Worm (Caenorhabditis elegans): Measurements from ENCODE around the gene R13A5.15.

Gene R13A5.15

DNA sequence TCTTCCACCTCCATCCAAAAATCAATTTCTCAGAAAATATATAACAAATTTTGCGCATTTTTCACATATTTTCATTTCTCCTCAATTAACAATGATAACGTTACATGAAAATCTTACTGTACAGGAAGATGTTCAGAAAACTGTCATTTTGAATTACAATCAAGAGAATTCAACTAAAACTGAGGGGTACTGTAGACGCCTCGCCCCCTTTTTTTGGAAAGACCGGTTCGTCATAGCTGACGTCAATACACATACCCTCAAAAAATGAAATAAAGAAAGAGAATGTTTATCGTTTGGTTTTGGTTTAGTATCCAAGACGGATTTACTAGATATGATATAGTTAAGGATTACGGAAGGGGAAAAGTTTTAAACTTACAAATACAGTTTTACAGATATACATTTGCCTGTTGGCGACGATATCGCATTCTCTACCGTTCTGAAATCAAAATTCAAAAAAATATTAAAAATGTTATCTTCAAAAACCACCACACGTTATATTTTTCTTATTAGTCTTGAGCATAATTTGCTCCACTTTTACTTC, 30.1 kb downstream of the R13A5.15 start:
- TF ChIP-seq sea-1 (GFP tag; conservative IDR thresholded peaks at IDR 0.05) (no peak), tbx-11 (GFP tag; IDR thresholded peaks at IDR 0.05) (no peak), flt-1 (GFP tag; IDR thresholded peaks at IDR 0.05) (no peak), ama-1 (optimal IDR thresholded peaks at IDR 0.05) (no peak), hmbx-1 (tag; optimal IDR thresholded peaks at IDR 0.05) (no peak), B0310.2 (tag; optimal IDR thresholded peaks at IDR 0.05) (no peak), pes-1 (GFP tag; IDR thresholded peaks at IDR 0.05) (no peak), tra-4 (tag; optimal IDR thresholded peaks at IDR 0.05) (no peak), ceh-13 (GFP tag; optimal IDR thresholded peaks at IDR 0.05) (no peak), F13C5.2 (tag; optimal IDR thresholded peaks at IDR 0.05) (no peak)

DNA sequence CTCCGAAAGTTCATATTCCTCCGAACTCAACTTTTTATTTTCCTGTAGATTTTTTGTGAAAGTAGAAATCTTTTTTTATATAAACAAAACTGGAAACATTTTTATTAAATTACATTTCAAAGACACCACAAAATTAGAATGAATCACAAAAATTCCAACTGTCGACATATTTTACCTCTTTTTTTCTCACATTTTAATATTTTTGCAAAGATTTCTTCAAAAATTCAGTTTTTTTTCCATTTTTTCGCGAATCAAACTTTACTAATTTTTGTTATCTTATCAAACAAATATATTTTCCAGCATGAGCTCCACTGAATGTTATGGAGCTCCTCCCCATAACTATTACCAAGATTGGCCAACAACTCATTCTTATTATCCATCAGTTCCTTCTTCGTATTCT, 32.8 kb downstream of the R13A5.15 start, which contains the start of gene ceh-13:
Gene ceh-13, plus strand, starts transcription at position 301 of the 400 bp plus-strand sequence.
- no peak for TF ChIP-seq pes-1 (GFP tag; IDR thresholded peaks at IDR 0.05)
- no peak for TF ChIP-seq tbx-11 (GFP tag; IDR thresholded peaks at IDR 0.05)
- no peak for TF ChIP-seq sea-1 (GFP tag; conservative IDR thresholded peaks at IDR 0.05)
- TF ChIP-seq ceh-36 (tag; optimal IDR thresholded peaks at IDR 0.05), result no peak
- TF ChIP-seq scrt-1 (GFP tag; IDR thresholded peaks at IDR 0.05), result no peak
- TF ChIP-seq aly-1 (tag; optimal IDR thresholded peaks at IDR 0.05), result no peak
- no peak for TF ChIP-seq hmg-4 (GFP tag; optimal IDR thresholded peaks at IDR 0.05)
- TF ChIP-seq tra-4 (tag; optimal IDR thresholded peaks at IDR 0.05), result no peak
- no peak for TF ChIP-seq ceh-13 (GFP tag; optimal IDR thresholded peaks at IDR 0.05)
- no peak for TF ChIP-seq hnd-1 (tag; optimal IDR thresholded peaks at IDR 0.05)
- no peak for TF ChIP-seq flt-1 (GFP tag; IDR thresholded peaks at IDR 0.05)
- no peak for TF ChIP-seq ama-1 (optimal IDR thresholded peaks at IDR 0.05)

DNA sequence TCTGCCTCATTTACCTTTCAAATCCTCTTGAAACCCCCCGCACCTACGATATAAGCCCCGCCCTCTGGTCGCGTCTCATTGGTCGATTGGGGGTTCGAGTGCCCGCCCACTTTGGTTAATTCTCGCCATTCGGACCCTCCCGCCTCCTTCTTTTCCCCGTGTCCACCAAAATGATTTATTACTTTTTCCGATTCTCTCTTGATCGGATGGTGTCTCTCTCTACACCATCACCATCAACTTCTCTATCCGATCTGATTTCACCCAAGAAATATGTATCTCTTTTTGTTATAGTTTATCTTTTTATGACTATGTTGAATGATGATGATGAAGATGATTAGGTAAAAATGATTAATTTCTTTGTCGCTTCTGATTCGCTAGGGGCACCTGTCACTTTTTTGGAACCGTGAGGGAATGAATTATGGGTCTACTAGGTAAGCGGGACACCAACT, 33.4 kb downstream of the R13A5.15 start:
- no peak for TF ChIP-seq tra-4 (tag; optimal IDR thresholded peaks at IDR 0.05)
- TF ChIP-seq tbx-11 (GFP tag; IDR thresholded peaks at IDR 0.05), result 0 out of 2 replicates have a peak, but pooled peaks have one; percentile 40
- TF ChIP-seq ets-7 (tag; optimal IDR thresholded peaks at IDR 0.05), result no peak
- peak; percentile 32 for TF ChIP-seq hmg-4 (GFP tag; optimal IDR thresholded peaks at IDR 0.05)
- no peak for TF ChIP-seq hmbx-1 (tag; optimal IDR thresholded peaks at IDR 0.05)
- TF ChIP-seq F13C5.2 (tag; optimal IDR thresholded peaks at IDR 0.05), result no peak
- TF ChIP-seq sea-1 (GFP tag; conservative IDR thresholded peaks at IDR 0.05), result 0 out of 2 replicates have a peak, but pooled peaks have one; percentile 45
- no peak for TF ChIP-seq ama-1 (optimal IDR thresholded peaks at IDR 0.05)
- no peak for TF ChIP-seq aly-1 (tag; optimal IDR thresholded peaks at IDR 0.05)
- TF ChIP-seq pes-1 (GFP tag; IDR thresholded peaks at IDR 0.05), result no peak
- TF ChIP-seq hnd-1 (tag; optimal IDR thresholded peaks at IDR 0.05), result no peak
- no peak for TF ChIP-seq flt-1 (GFP tag; IDR thresholded peaks at IDR 0.05)
- no peak for TF ChIP-seq tbx-37 (GFP tag; conservative IDR thresholded peaks at IDR 0.05)
- TF ChIP-seq B0310.2 (tag; optimal IDR thresholded peaks at IDR 0.05), result no peak
- TF ChIP-seq ceh-36 (tag; optimal IDR thresholded peaks at IDR 0.05), result no peak
- peak; percentile 61 for TF ChIP-seq ceh-13 (GFP tag; optimal IDR thresholded peaks at IDR 0.05)
- TF ChIP-seq scrt-1 (GFP tag; IDR thresholded peaks at IDR 0.05), result no peak

DNA sequence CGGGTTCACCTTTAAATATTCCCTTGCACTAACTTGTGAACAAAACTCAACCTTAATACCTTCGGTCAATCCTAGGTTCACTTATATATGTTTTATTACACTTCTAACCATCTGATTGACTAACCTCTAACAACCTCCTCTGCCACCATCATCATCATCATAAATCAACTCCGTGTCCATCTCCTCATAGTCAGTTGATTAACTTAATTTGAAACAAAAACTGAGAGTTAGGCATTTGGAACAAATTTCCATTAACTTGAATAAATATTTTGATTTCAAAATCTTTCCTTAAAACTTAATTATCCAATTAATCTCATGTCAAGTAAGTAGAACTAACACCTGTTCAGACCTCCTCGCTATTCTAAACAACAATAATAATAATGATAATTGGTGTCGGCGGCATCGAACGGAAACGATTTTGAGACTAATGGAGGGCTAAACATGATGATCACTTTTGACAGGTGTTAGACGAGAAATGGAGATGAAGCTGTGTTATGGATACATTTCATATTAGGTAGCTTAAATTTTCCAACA, 34.4 kb downstream of the R13A5.15 start:
- no peak for TF ChIP-seq hmg-4 (GFP tag; optimal IDR thresholded peaks at IDR 0.05)

DNA sequence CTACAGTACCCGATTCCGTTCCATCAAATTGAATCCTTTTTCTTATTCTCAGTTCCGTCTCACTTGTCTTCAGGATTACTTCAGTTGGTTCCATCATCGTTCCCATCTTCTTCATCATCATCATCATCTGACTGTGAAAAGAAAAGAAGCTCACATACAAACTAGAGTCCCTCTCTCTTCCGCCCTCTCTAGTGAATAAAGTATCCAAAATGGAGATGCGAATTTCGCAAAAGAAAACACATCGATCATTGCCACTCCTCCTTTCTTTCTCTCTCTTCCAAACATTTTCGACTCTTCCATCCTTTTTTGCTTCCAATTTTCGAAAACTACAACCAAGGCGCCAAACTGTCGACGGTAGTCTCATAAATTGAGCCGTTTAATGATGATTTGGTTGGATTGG, 35.3 kb downstream of the R13A5.15 start:
- TF ChIP-seq F13C5.2 (tag; optimal IDR thresholded peaks at IDR 0.05), result no peak
- no peak for TF ChIP-seq ceh-13 (GFP tag; optimal IDR thresholded peaks at IDR 0.05)
- no peak for TF ChIP-seq flt-1 (GFP tag; IDR thresholded peaks at IDR 0.05)
- TF ChIP-seq hmg-4 (GFP tag; optimal IDR thresholded peaks at IDR 0.05), result no peak
- no peak for TF ChIP-seq tra-4 (tag; optimal IDR thresholded peaks at IDR 0.05)
- no peak for TF ChIP-seq tbx-37 (GFP tag; conservative IDR thresholded peaks at IDR 0.05)

DNA sequence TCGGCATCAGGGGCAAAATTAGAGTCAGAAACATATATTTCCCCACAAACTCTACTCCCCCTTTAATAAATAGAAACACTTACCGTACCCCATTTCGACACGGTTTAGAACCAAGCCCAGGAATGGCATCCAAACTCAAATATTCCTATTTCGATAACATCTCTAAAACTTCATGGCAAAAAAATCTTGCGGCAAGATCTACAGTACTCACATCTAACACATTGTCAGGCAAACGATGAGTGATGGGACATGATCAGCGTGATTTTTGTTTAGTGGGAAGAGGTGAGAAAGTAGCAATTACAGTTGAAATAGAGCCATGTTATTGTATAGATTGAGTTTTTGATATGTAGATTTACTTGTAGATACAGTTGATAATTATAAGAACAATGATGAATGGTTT, 37.1 kb downstream of the R13A5.15 start:
- no peak for TF ChIP-seq hmbx-1 (tag; optimal IDR thresholded peaks at IDR 0.05)
- TF ChIP-seq ceh-13 (GFP tag; optimal IDR thresholded peaks at IDR 0.05), result peak; percentile 13

DNA sequence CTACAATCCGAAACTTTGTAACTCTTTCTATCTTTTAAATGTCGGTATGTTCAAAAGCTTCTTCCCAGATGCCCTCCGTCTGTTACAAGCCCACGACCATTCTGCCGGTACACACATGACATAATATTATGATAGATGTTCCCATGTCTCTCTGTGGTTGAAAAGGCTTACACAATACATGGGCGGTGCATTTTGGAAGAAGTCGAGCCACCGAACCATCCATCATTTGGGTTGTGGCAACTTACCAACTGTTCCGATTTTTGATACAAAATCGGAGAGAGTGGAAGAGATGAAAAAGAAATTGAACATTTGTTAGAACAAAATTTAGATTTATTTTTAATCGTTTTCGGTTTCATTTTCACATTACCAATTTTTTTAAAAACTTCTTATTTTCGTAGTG, 39.2 kb downstream of the R13A5.15 start:
- no peak for TF ChIP-seq pes-1 (GFP tag; IDR thresholded peaks at IDR 0.05)
- no peak for TF ChIP-seq hmbx-1 (tag; optimal IDR thresholded peaks at IDR 0.05)
- no peak for TF ChIP-seq B0310.2 (tag; optimal IDR thresholded peaks at IDR 0.05)
- TF ChIP-seq tra-4 (tag; optimal IDR thresholded peaks at IDR 0.05), result no peak
- TF ChIP-seq flt-1 (GFP tag; IDR thresholded peaks at IDR 0.05), result no peak
- TF ChIP-seq aly-1 (tag; optimal IDR thresholded peaks at IDR 0.05), result no peak
- TF ChIP-seq ceh-13 (GFP tag; optimal IDR thresholded peaks at IDR 0.05), result no peak
- TF ChIP-seq sea-1 (GFP tag; conservative IDR thresholded peaks at IDR 0.05), result no peak
- no peak for TF ChIP-seq F13C5.2 (tag; optimal IDR thresholded peaks at IDR 0.05)
- TF ChIP-seq scrt-1 (GFP tag; IDR thresholded peaks at IDR 0.05), result no peak
- no peak for TF ChIP-seq ama-1 (optimal IDR thresholded peaks at IDR 0.05)
- TF ChIP-seq tbx-37 (GFP tag; conservative IDR thresholded peaks at IDR 0.05), result no peak
- TF ChIP-seq ceh-36 (tag; optimal IDR thresholded peaks at IDR 0.05), result no peak
- TF ChIP-seq tbx-11 (GFP tag; IDR thresholded peaks at IDR 0.05), result no peak
- no peak for TF ChIP-seq ets-7 (tag; optimal IDR thresholded peaks at IDR 0.05)
- no peak for TF ChIP-seq hmg-4 (GFP tag; optimal IDR thresholded peaks at IDR 0.05)
- no peak for TF ChIP-seq hnd-1 (tag; optimal IDR thresholded peaks at IDR 0.05)

DNA sequence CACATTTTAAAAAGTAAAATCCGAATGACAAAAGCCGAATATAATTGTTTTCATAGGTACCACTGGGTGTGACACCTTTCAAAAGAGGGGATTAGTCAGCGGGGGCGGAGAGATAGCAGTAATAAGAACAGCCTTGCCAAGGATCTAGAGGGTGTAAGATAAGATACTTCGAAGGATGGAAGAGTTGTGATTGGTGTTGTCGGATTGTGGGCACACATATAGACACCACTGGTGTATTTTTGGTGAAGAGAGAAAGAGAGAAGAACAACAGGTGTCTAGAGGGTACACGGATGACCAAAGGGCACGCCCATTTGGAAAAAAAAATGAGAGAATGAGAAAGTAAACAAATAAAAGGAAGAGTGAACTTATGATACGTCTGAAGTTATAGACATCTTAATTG, 42.9 kb downstream of the R13A5.15 start:
- TF ChIP-seq ets-7 (tag; optimal IDR thresholded peaks at IDR 0.05), result no peak
- TF ChIP-seq ceh-36 (tag; optimal IDR thresholded peaks at IDR 0.05), result peak; percentile 53
